Fruit fly (Drosophila melanogaster) whole organism, embryonic: ENCODE measurements around the gene CG12522.

ENCODE experiments used
- ATbp ChIP-seq: fragments of 200-800 bp; sonication (Bioruptor generic); optimal IDR thresholded peaks from 2 replicates; lab custom pipeline; 2017; ENCODE audit warnings: missing biosample characterization, mild to moderate bottlenecking, missing genetic modification characterization, missing genetic modification reagents
- CG10209 ChIP-seq: fragments of 200-800 bp; sonication (Bioruptor generic); optimal IDR thresholded peaks from 3 replicates; lab custom pipeline; 2017; ENCODE audit warnings: missing biosample characterization, mild to moderate bottlenecking, missing genetic modification characterization, missing genetic modification reagents
- CG10979 ChIP-seq: fragments of 200-800 bp; sonication (Bioruptor generic); optimal IDR thresholded peaks from 2 replicates; lab custom pipeline; 2018; ENCODE audit warnings: missing biosample characterization, mild to moderate bottlenecking, missing genetic modification characterization, moderate library complexity
- CG12155 ChIP-seq: fragments of 200-800 bp; sonication (Bioruptor generic); optimal IDR thresholded peaks from 3 replicates; lab custom pipeline; 2016; ENCODE audit warnings: missing biosample characterization, missing genetic modification characterization
- CG13775 ChIP-seq: fragments of 200-800 bp; sonication (Bioruptor generic); optimal IDR thresholded peaks from 3 replicates; lab custom pipeline; 2017; ENCODE audit warnings: missing biosample characterization, mild to moderate bottlenecking, missing genetic modification characterization
- CG14014 ChIP-seq: fragments of 200-800 bp; sonication (Bioruptor generic); IDR thresholded peaks from 2 replicates; pipeline ENCODE4 v1.3.6; 2022; ENCODE audit warnings: missing biosample characterization, missing genetic modification characterization
- CG14050 ChIP-seq: fragments of 200-800 bp; sonication (Bioruptor generic); IDR thresholded peaks from 3 replicates; pipeline ENCODE4 v1.3.6; 2022; ENCODE audit warnings: missing biosample characterization, missing genetic modification characterization
- CG14860 ChIP-seq: fragments of 200-800 bp; sonication (Bioruptor generic); IDR thresholded peaks from 3 replicates; pipeline ENCODE4 v1.3.6; 2022; ENCODE audit warnings: missing biosample characterization, missing genetic modification characterization; ENCODE audit not compliant: partially characterized antibody
- CG17612 ChIP-seq: fragments of 200-800 bp; sonication (Bioruptor generic); IDR thresholded peaks from 2 replicates; pipeline ENCODE4 v1.3.6; 2022; ENCODE audit warnings: missing biosample characterization, missing genetic modification characterization
- CG32532 ChIP-seq: fragments of 200-800 bp; sonication (Bioruptor generic); IDR thresholded peaks from 2 replicates; pipeline ENCODE4 v1.3.6; 2022; ENCODE audit warnings: missing biosample characterization, missing genetic modification characterization
- CG32772 ChIP-seq: fragments of 200-800 bp; sonication (Bioruptor generic); IDR thresholded peaks from 2 replicates; pipeline ENCODE4 v1.3.6; 2022; ENCODE audit warnings: missing biosample characterization, missing genetic modification characterization
- CG33213 ChIP-seq: fragments of 200-800 bp; sonication (Bioruptor generic); optimal IDR thresholded peaks from 3 replicates; lab custom pipeline; 2016; ENCODE audit warnings: missing biosample characterization, missing genetic modification characterization
- CG4328 ChIP-seq: fragments of 200-800 bp; sonication (Bioruptor generic); optimal IDR thresholded peaks from 3 replicates; lab custom pipeline; 2017; ENCODE audit warnings: missing biosample characterization, missing genetic modification reagents, missing genetic modification characterization
- CG43689 ChIP-seq: fragments of 200-800 bp; sonication (Bioruptor generic); IDR thresholded peaks from 2 replicates; pipeline ENCODE4 v1.3.6; 2022; ENCODE audit warnings: missing biosample characterization, missing genetic modification characterization
- CG6272 ChIP-seq: fragments of 200-800 bp; sonication (Bioruptor generic); IDR thresholded peaks from 2 replicates; pipeline ENCODE4 v1.3.6; 2022; ENCODE audit warnings: missing biosample characterization, missing genetic modification characterization
- CG6689 ChIP-seq: fragments of 200-800 bp; sonication (Bioruptor generic); IDR thresholded peaks from 2 replicates; pipeline ENCODE4 v1.3.6; 2022; ENCODE audit warnings: missing biosample characterization, missing genetic modification characterization
- CG6854 ChIP-seq: fragments of 200-800 bp; sonication (Bioruptor generic); optimal IDR thresholded peaks from 3 replicates; lab custom pipeline; 2017; ENCODE audit warnings: missing biosample characterization, mild to moderate bottlenecking, missing genetic modification characterization
- CG7839 ChIP-seq: fragments of 200-800 bp; sonication (Bioruptor generic); optimal IDR thresholded peaks from 3 replicates; lab custom pipeline; 2018; ENCODE audit warnings: missing biosample characterization, mild to moderate bottlenecking, missing genetic modification characterization, moderate library complexity
- CG8924 ChIP-seq: fragments of 200-800 bp; optimal IDR thresholded peaks from 3 replicates; lab custom pipeline; 2019; ENCODE audit warnings: missing biosample characterization, mild to moderate bottlenecking, missing genetic modification characterization, moderate library complexity
- CG9437 ChIP-seq: fragments of 200-800 bp; sonication (Bioruptor generic); optimal IDR thresholded peaks from 2 replicates; lab custom pipeline; 2018; ENCODE audit warnings: missing biosample characterization, mild to moderate bottlenecking, missing genetic modification characterization
- CG9876 ChIP-seq: fragments of 200-800 bp; sonication (Bioruptor generic); optimal IDR thresholded peaks from 2 replicates; lab custom pipeline; 2016; ENCODE audit warnings: missing biosample characterization, missing genetic modification characterization
- CHES-1-like ChIP-seq: fragments of 200-800 bp; sonication (Bioruptor generic); optimal IDR thresholded peaks from 2 replicates; lab custom pipeline; 2016; ENCODE audit warnings: missing biosample characterization, missing genetic modification characterization
- Dll ChIP-seq: fragments of 200-800 bp; sonication (Bioruptor generic); IDR thresholded peaks from 4 replicates; pipeline ENCODE4 v1.3.6; 2022; ENCODE audit warnings: missing biosample characterization, missing genetic modification characterization; ENCODE audit not compliant: partially characterized antibody
- Ets65A ChIP-seq: fragments of 200-800 bp; sonication (Bioruptor generic); peaks from one replicate; lab custom pipeline; 2016; ENCODE audit warnings: missing biosample characterization, missing genetic modification characterization
- Ets97D ChIP-seq: fragments of 200-800 bp; sonication (Bioruptor generic); optimal IDR thresholded peaks from 3 replicates; lab custom pipeline; 2016; ENCODE audit warnings: missing biosample characterization, missing genetic modification characterization
- HLH3B ChIP-seq: fragments of 200-800 bp; sonication (Bioruptor generic); IDR thresholded peaks from 2 replicates; pipeline ENCODE4 v1.3.6; 2022; ENCODE audit warnings: missing biosample characterization, missing genetic modification characterization
- HLH4C ChIP-seq: fragments of 200-800 bp; sonication (Bioruptor generic); IDR thresholded peaks from 3 replicates; pipeline ENCODE4 v1.3.6; 2022; ENCODE audit warnings: missing biosample characterization, missing genetic modification characterization; ENCODE audit not compliant: partially characterized antibody
- Pdp1 ChIP-seq, 2 experiments: fragments of 200-800 bp; sonication (Bioruptor generic); optimal IDR thresholded peaks; 3 replicates each; lab custom pipeline; 2016; ENCODE audit warnings: missing biosample characterization in 2 of 2, missing genetic modification characterization in 2 of 2, mild to moderate bottlenecking in 1 of 2, moderate library complexity in 1 of 2
- Spps ChIP-seq: fragments of 200-800 bp; sonication (Bioruptor generic); optimal IDR thresholded peaks from 2 replicates; lab custom pipeline; 2018; ENCODE audit warnings: missing biosample characterization, mild to moderate bottlenecking, missing genetic modification characterization
- Tbp ChIP-seq: fragments of >200 bp; optimal IDR thresholded peaks from 2 replicates; lab custom pipeline; 2018; ENCODE audit warnings: missing biosample characterization, missing genetic modification characterization
- Xrp1 ChIP-seq: fragments of 200-800 bp; sonication (Bioruptor generic); IDR thresholded peaks from 2 replicates; pipeline ENCODE4 v1.3.6; 2022; ENCODE audit warnings: missing biosample characterization, missing genetic modification characterization
- ac ChIP-seq: fragments of 200-800 bp; sonication (Bioruptor generic); optimal IDR thresholded peaks from 3 replicates; lab custom pipeline; 2017; ENCODE audit warnings: missing biosample characterization, mild to moderate bottlenecking, missing genetic modification characterization
- amos ChIP-seq: fragments of 200-800 bp; sonication (Bioruptor generic); IDR thresholded peaks from 2 replicates; pipeline ENCODE4 v1.3.6; 2022; ENCODE audit warnings: missing biosample characterization, missing genetic modification characterization; ENCODE audit not compliant: partially characterized antibody
- ase ChIP-seq: fragments of 200-800 bp; sonication (Bioruptor generic); IDR thresholded peaks from 3 replicates; pipeline ENCODE4 v1.3.6; 2022; ENCODE audit warnings: missing biosample characterization, missing genetic modification characterization
- bbx ChIP-seq: fragments of 200-800 bp; sonication (Bioruptor generic); IDR thresholded peaks from 2 replicates; pipeline ENCODE4 v1.3.6; 2022; ENCODE audit warnings: missing biosample characterization, missing genetic modification characterization; ENCODE audit not compliant: partially characterized antibody
- dmrt11E ChIP-seq: fragments of 200-800 bp; sonication (Bioruptor generic); optimal IDR thresholded peaks from 3 replicates; lab custom pipeline; 2018; ENCODE audit warnings: missing biosample characterization, mild to moderate bottlenecking, missing genetic modification characterization, moderate library complexity
- dysf ChIP-seq: fragments of 200-800 bp; sonication (Bioruptor generic); IDR thresholded peaks from 3 replicates; pipeline ENCODE4 v1.3.6; 2022; ENCODE audit warnings: missing biosample characterization, missing genetic modification characterization
- en ChIP-seq: fragments of 200-800 bp; sonication (Bioruptor generic); optimal IDR thresholded peaks from 2 replicates; lab custom pipeline; 2016; ENCODE audit warnings: missing biosample characterization, missing genetic modification characterization
- gcm ChIP-seq: fragments of 200-800 bp; sonication (Bioruptor generic); optimal IDR thresholded peaks from 2 replicates; lab custom pipeline; 2019; ENCODE audit warnings: missing biosample characterization, mild to moderate bottlenecking, missing genetic modification characterization, moderate library complexity
- gcm2 ChIP-seq: fragments of 200-800 bp; sonication (Bioruptor generic); optimal IDR thresholded peaks from 2 replicates; lab custom pipeline; 2016; ENCODE audit warnings: missing biosample characterization, missing genetic modification characterization
- hbn ChIP-seq: fragments of 200-800 bp; sonication (Bioruptor generic); IDR thresholded peaks from 2 replicates; pipeline ENCODE4 v1.3.6; 2022; ENCODE audit warnings: missing biosample characterization, missing genetic modification characterization; ENCODE audit not compliant: partially characterized antibody
- kah ChIP-seq: fragments of 200-800 bp; sonication (Bioruptor generic); optimal IDR thresholded peaks from 2 replicates; lab custom pipeline; 2018; ENCODE audit warnings: missing biosample characterization, mild to moderate bottlenecking, missing genetic modification characterization
- klu ChIP-seq: fragments of 200-800 bp; sonication (Bioruptor generic); IDR thresholded peaks from 2 replicates; pipeline ENCODE4 v1.3.6; 2022; ENCODE audit warnings: missing biosample characterization, missing genetic modification characterization
- lmd ChIP-seq: fragments of 200-800 bp; sonication (Bioruptor generic); IDR thresholded peaks from 2 replicates; pipeline ENCODE4 v1.3.6; 2022; ENCODE audit warnings: missing biosample characterization, missing genetic modification characterization
- prd ChIP-seq, 3 experiments: fragments of >200 bp in 2 of 3; fragments of 200-800 bp in 1 of 3; sonication (Bioruptor generic) in 1 of 3; optimal IDR thresholded peaks in 2 of 3; IDR thresholded peaks in 1 of 3; 2 replicates in 2 of 3; 3 replicates in 1 of 3; pipeline versions ENCODE4 v1.3.6 to Lab custom; 2017 to 2022; ENCODE audit warnings: missing biosample characterization in 1 of 3, missing genetic modification characterization in 1 of 3
- rib ChIP-seq: fragments of 200-800 bp; sonication (Bioruptor generic); IDR thresholded peaks from 2 replicates; pipeline ENCODE4 v1.3.6; 2022; ENCODE audit warnings: missing biosample characterization, missing genetic modification characterization
- ro ChIP-seq: fragments of 200-800 bp; sonication (Bioruptor generic); IDR thresholded peaks from 2 replicates; pipeline ENCODE4 v1.3.6; 2022; ENCODE audit warnings: missing biosample characterization, missing genetic modification characterization
- stc ChIP-seq: fragments of 200-800 bp; sonication (Bioruptor generic); IDR thresholded peaks from 2 replicates; pipeline ENCODE4 v1.3.6; 2022; ENCODE audit warnings: missing biosample characterization, missing genetic modification characterization
- stwl ChIP-seq: fragments of 200-800 bp; sonication (Bioruptor generic); optimal IDR thresholded peaks from 3 replicates; lab custom pipeline; 2018; ENCODE audit warnings: missing biosample characterization, mild to moderate bottlenecking, missing genetic modification characterization, moderate library complexity
- vfl ChIP-seq: fragments of 200-800 bp; sonication (Bioruptor generic); optimal IDR thresholded peaks from 2 replicates; lab custom pipeline; 2016; ENCODE audit warnings: missing biosample characterization, missing genetic modification characterization
- zen2 ChIP-seq: fragments of 200-800 bp; sonication (Bioruptor generic); IDR thresholded peaks from 3 replicates; pipeline ENCODE4 v1.3.6; 2022; ENCODE audit warnings: missing biosample characterization, missing genetic modification characterization; ENCODE audit not compliant: partially characterized antibody

Gene CG12522

DNA sequence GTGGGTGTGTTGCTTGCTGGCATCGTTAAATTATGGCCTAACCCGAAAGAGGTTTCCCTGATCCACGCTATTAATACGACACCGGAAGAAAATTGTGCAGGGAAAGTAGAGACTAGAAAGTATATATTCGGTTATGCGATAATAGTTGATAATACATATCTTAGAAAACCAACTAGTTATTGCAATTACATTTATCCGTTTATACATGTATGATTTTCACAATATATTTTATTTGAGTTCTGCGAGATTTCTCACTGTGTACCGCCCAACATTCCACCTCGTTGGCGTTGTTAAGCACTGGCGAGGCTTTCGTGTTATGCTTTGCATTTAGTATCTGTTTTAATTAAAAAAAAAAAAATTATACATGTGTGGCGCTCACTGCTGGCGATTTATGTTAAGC, 47.3 kb downstream of the CG12522 start (continued):
- 0 out of 2 replicates have a peak, but pooled peaks have one; percentile 13 for TF ChIP-seq klu (GFP tag; lab: Robert Waterston, UW)
- no peak for TF ChIP-seq CG17612 (GFP tag; lab: Robert Waterston, UW)
- no peak for TF ChIP-seq ro (GFP tag; lab: Robert Waterston, UW)
- no peak for TF ChIP-seq CG13775 (GFP tag; lab: Kevin White, UChicago)
- peak; percentile 25; the same call in 1 of the 2 replicates for TF ChIP-seq CG32532 (GFP tag; lab: Robert Waterston, UW)
- no peak for TF ChIP-seq CHES-1-like (GFP tag; lab: Kevin White, UChicago)
- TF ChIP-seq CG4328: no peak
- no peak for TF ChIP-seq amos
- TF ChIP-seq HLH3B (GFP tag; lab: Robert Waterston, UW): 0 out of 2 replicates have a peak, but pooled peaks have one; percentile 17
- no peak for TF ChIP-seq en
- TF ChIP-seq hbn (GFP tag; lab: Robert Waterston, UW): no peak
- no peak for TF ChIP-seq CG6854 (GFP tag; lab: Kevin White, UChicago)
- TF ChIP-seq CG8924 (tag; lab: Kevin White, UChicago): no peak
- no peak for TF ChIP-seq HLH4C
- TF ChIP-seq ATbp (GFP tag; lab: Kevin White, UChicago): no peak
- no peak for TF ChIP-seq CG12155
- TF ChIP-seq CG14050 (GFP tag; lab: Robert Waterston, UW): 0 out of 3 replicates have a peak, but pooled peaks have one; percentile 28
- TF ChIP-seq CG6272 (GFP tag; lab: Robert Waterston, UW): no peak
- 0 out of 3 replicates have a peak, but pooled peaks have one; percentile 23 for TF ChIP-seq dysf
- TF ChIP-seq gcm (GFP tag; lab: Kevin White, UChicago): no peak
- TF ChIP-seq vfl (GFP tag; lab: Kevin White, UChicago): no peak
- TF ChIP-seq kah (GFP tag; lab: Kevin White, UChicago): no peak
- no peak for TF ChIP-seq dmrt11E (tag; lab: Kevin White, UChicago)
- no peak for TF ChIP-seq CG33213 (GFP tag; lab: Kevin White, UChicago)
- TF ChIP-seq CG10209: no peak
- TF ChIP-seq stc (GFP tag; lab: Robert Waterston, UW): no peak
- TF ChIP-seq ac (GFP tag; lab: Kevin White, UChicago): no peak
- no peak for TF ChIP-seq CG10979
- TF ChIP-seq CG32772: no peak
- TF ChIP-seq Ets97D: no peak
- TF ChIP-seq Ets65A (GFP tag; lab: Kevin White, UChicago): peak; percentile 14
- peak; percentile 35; the same call in 1 of the 2 replicates for TF ChIP-seq CG6689
- no peak for TF ChIP-seq Pdp1 (GFP tag; optimal IDR thresholded peaks at IDR 0.05; lab: Kevin White, UChicago)
- no peak for TF ChIP-seq ase
- no peak for TF ChIP-seq CG9876 (GFP tag; lab: Kevin White, UChicago)
- TF ChIP-seq zen2 (GFP tag; lab: Robert Waterston, UW): no peak
- no peak for TF ChIP-seq stwl (tag; lab: Kevin White, UChicago)
- no peak for TF ChIP-seq Dll
- TF ChIP-seq CG14014 (GFP tag; lab: Robert Waterston, UW): peak; percentile 14; the same call in 1 of the 2 replicates
- TF ChIP-seq bbx (GFP tag; lab: Robert Waterston, UW): no peak
- TF ChIP-seq Xrp1 (GFP tag; lab: Robert Waterston, UW): no peak
- no peak for TF ChIP-seq gcm2 (GFP tag; lab: Kevin White, UChicago)
- TF ChIP-seq lmd (GFP tag; lab: Robert Waterston, UW): peak; percentile 5
- TF ChIP-seq CG14860 (GFP tag; lab: Robert Waterston, UW): no peak
- no peak for TF ChIP-seq Tbp (GFP tag; lab: Kevin White, UChicago)
- no peak for TF ChIP-seq CG43689 (GFP tag; lab: Robert Waterston, UW)
- no peak for TF ChIP-seq Spps
- no peak for TF ChIP-seq rib (GFP tag; lab: Robert Waterston, UW)
- TF ChIP-seq prd (optimal IDR thresholded peaks at IDR 0.05; lab: Kevin White, UChicago): no peak
- TF ChIP-seq prd (GFP tag; IDR thresholded peaks at IDR 0.05; lab: Robert Waterston, UW): peak; percentile 29; the same call in 1 of the 3 replicates
- TF ChIP-seq CG9437: no peak
- no peak for TF ChIP-seq CG7839 (tag; lab: Kevin White, UChicago)
